Worm (Caenorhabditis elegans) whole organism, early embryonic: ENCODE measurements around the gene srw-142.

Experiments used
- B0310.2 ChIP-seq: sonication (generic microtip); optimal IDR thresholded peaks from 2 replicates; lab custom pipeline; 2016; ENCODE audit warnings: mild to moderate bottlenecking, missing genetic modification characterization, missing compliant biosample characterization
- F13C5.2 ChIP-seq: sonication (generic microtip); optimal IDR thresholded peaks from 2 replicates; lab custom pipeline; 2017; ENCODE audit warnings: mild to moderate bottlenecking, missing genetic modification characterization, inconsistent platforms, missing compliant biosample characterization
- aly-1 ChIP-seq: sonication (generic microtip); optimal IDR thresholded peaks from 2 replicates; lab custom pipeline; 2016; ENCODE audit warnings: missing genetic modification characterization, missing compliant biosample characterization
- ama-1 ChIP-seq: fragments of 150-350 bp; optimal IDR thresholded peaks from 2 replicates; lab custom pipeline; 2014
- ceh-13 ChIP-seq: fragments of 200-800 bp; sonication (Bioruptor generic); optimal IDR thresholded peaks from 2 replicates; lab custom pipeline; 2018; ENCODE audit warnings: mild to moderate bottlenecking, missing genetic modification characterization, missing compliant biosample characterization
- ceh-36 ChIP-seq: sonication (generic microtip); optimal IDR thresholded peaks from 2 replicates; lab custom pipeline; 2016; ENCODE audit warnings: missing genetic modification characterization, inconsistent platforms, missing compliant biosample characterization
- flt-1 ChIP-seq: fragments of 200-800 bp; sonication (Bioruptor generic); IDR thresholded peaks from 2 replicates; pipeline ENCODE4 v1.3.6; 2022; ENCODE audit warnings: missing genetic modification characterization, missing compliant biosample characterization
- sea-1 ChIP-seq: fragments of 200-800 bp; sonication (Bioruptor generic); conservative IDR thresholded peaks from 2 replicates; pipeline ENCODE4 v1.3.6; 2022; ENCODE audit warnings: missing genetic modification characterization, missing compliant biosample characterization
- tbx-37 ChIP-seq: fragments of 200-800 bp; sonication (Bioruptor generic); conservative IDR thresholded peaks from 2 replicates; pipeline ENCODE4 v1.3.6; 2022; ENCODE audit warnings: missing genetic modification reagents, missing genetic modification characterization, missing compliant biosample characterization
- tra-4 ChIP-seq: sonication (generic microtip); optimal IDR thresholded peaks from 2 replicates; lab custom pipeline; 2017; ENCODE audit warnings: missing genetic modification characterization, missing compliant biosample characterization

ce11 chrV:2971307-2971999 lies 13.4 kb upstream of the srw-142 start, which contains the start of gene srw-129:
- TF ChIP-seq ama-1 (lab: Kevin White, UChicago) = no peak
- no peak for TF ChIP-seq aly-1
- no peak for TF ChIP-seq sea-1 (GFP tag; lab: Robert Waterston, UW)
- no peak for TF ChIP-seq F13C5.2 (tag; lab: Kevin White, UChicago)
- no peak for TF ChIP-seq ceh-13 (GFP tag; lab: Kevin White, UChicago)
- TF ChIP-seq tbx-37 = no peak
- TF ChIP-seq ceh-36 (tag; lab: Kevin White, UChicago) = no peak
- TF ChIP-seq flt-1 (GFP tag; lab: Robert Waterston, UW) = no peak
- TF ChIP-seq B0310.2 = no peak
- no peak for TF ChIP-seq tra-4 (tag; lab: Kevin White, UChicago)
